Worm (Caenorhabditis elegans): ENCODE measurements around the gene fbxc-30.

ce11 chrII:958618-959017 is 41.2 kb downstream of the fbxc-30 start, which contains the start of gene sdz-4:
- TF ChIP-seq dpff-1 (tag; optimal IDR thresholded peaks at IDR 0.05) = no peak
- TF ChIP-seq B0019.2 (GFP tag; conservative IDR thresholded peaks at IDR 0.05) = no peak
- TF ChIP-seq madf-8 (GFP tag; conservative IDR thresholded peaks at IDR 0.05) = no peak
